Fruit fly (Drosophila melanogaster) whole organism, embryonic: ENCODE results near the gene CG4658.

ENCODE experiments used
- CG12236 ChIP-seq: fragments of 200-800 bp; sonication (Bioruptor generic); optimal IDR thresholded peaks from 2 replicates; lab custom pipeline; 2016; ENCODE audit warnings: missing biosample characterization, missing genetic modification characterization
- CG32532 ChIP-seq: fragments of 200-800 bp; sonication (Bioruptor generic); IDR thresholded peaks from 2 replicates; pipeline ENCODE4 v1.3.6; 2022; ENCODE audit warnings: missing biosample characterization, missing genetic modification characterization
- CG3838 ChIP-seq: fragments of 200-800 bp; sonication (Bioruptor generic); optimal IDR thresholded peaks from 3 replicates; lab custom pipeline; 2016; ENCODE audit warnings: missing biosample characterization, missing genetic modification characterization
- CG6683 ChIP-seq: fragments of 200-800 bp; sonication (Bioruptor generic); optimal IDR thresholded peaks from 2 replicates; lab custom pipeline; 2017; ENCODE audit warnings: missing biosample characterization, mild to moderate bottlenecking, missing genetic modification characterization, missing genetic modification reagents
- CG6765 ChIP-seq: fragments of 200-800 bp; sonication (Bioruptor generic); optimal IDR thresholded peaks from 3 replicates; lab custom pipeline; 2017; ENCODE audit warnings: missing biosample characterization, mild to moderate bottlenecking, missing genetic modification characterization
- CG9215 ChIP-seq: fragments of 200-800 bp; sonication (Bioruptor generic); IDR thresholded peaks from 2 replicates; pipeline ENCODE4 v1.3.6; 2022; ENCODE audit warnings: missing biosample characterization, missing genetic modification characterization
- Dll ChIP-seq: fragments of 200-800 bp; sonication (Bioruptor generic); IDR thresholded peaks from 4 replicates; pipeline ENCODE4 v1.3.6; 2022; ENCODE audit warnings: missing biosample characterization, missing genetic modification characterization; ENCODE audit not compliant: partially characterized antibody
- HLH4C ChIP-seq: fragments of 200-800 bp; sonication (Bioruptor generic); IDR thresholded peaks from 3 replicates; pipeline ENCODE4 v1.3.6; 2022; ENCODE audit warnings: missing biosample characterization, missing genetic modification characterization; ENCODE audit not compliant: partially characterized antibody
- Kr ChIP-seq: fragments of 200-800 bp; sonication (Bioruptor generic); optimal IDR thresholded peaks from 2 replicates; lab custom pipeline; 2017; ENCODE audit warnings: missing biosample characterization, mild to moderate bottlenecking, missing genetic modification characterization
- Nf-YA ChIP-seq: fragments of 200-800 bp; sonication (Bioruptor generic); IDR thresholded peaks from 2 replicates; pipeline ENCODE4 v1.3.6; 2022; ENCODE audit warnings: missing biosample characterization, missing genetic modification characterization
- Opbp ChIP-seq: fragments of 200-800 bp; sonication (Bioruptor generic); IDR thresholded peaks from 3 replicates; pipeline ENCODE4 v1.3.6; 2022; ENCODE audit warnings: missing biosample characterization, missing genetic modification characterization; ENCODE audit not compliant: partially characterized antibody
- amos ChIP-seq: fragments of 200-800 bp; sonication (Bioruptor generic); IDR thresholded peaks from 2 replicates; pipeline ENCODE4 v1.3.6; 2022; ENCODE audit warnings: missing biosample characterization, missing genetic modification characterization; ENCODE audit not compliant: partially characterized antibody
- bbx ChIP-seq: fragments of 200-800 bp; sonication (Bioruptor generic); IDR thresholded peaks from 2 replicates; pipeline ENCODE4 v1.3.6; 2022; ENCODE audit warnings: missing biosample characterization, missing genetic modification characterization; ENCODE audit not compliant: partially characterized antibody
- dati ChIP-seq: fragments of 200-800 bp; sonication (Bioruptor generic); IDR thresholded peaks from 2 replicates; pipeline ENCODE4 v1.3.6; 2022; ENCODE audit warnings: missing biosample characterization, missing genetic modification characterization
- fru ChIP-seq: fragments of >200 bp; optimal IDR thresholded peaks from 2 replicates; lab custom pipeline; 2017
- insv ChIP-seq, 2 experiments: fragments of 200-800 bp; sonication (Bioruptor generic); optimal IDR thresholded peaks; 3 replicates each; lab custom pipeline; 2016 to 2018; ENCODE audit warnings: missing biosample characterization in 2 of 2, missing genetic modification characterization in 2 of 2
- onecut ChIP-seq: fragments of 200-800 bp; sonication (Bioruptor generic); IDR thresholded peaks from 2 replicates; pipeline ENCODE4 v1.3.6; 2022; ENCODE audit warnings: missing biosample characterization, missing genetic modification characterization
- pum ChIP-seq: fragments of 200-800 bp; sonication (Bioruptor generic); optimal IDR thresholded peaks from 2 replicates; lab custom pipeline; 2016; ENCODE audit warnings: missing biosample characterization, missing genetic modification characterization
- salm ChIP-seq: fragments of 200-800 bp; sonication (Bioruptor generic); optimal IDR thresholded peaks from 2 replicates; lab custom pipeline; 2018; ENCODE audit warnings: missing biosample characterization, mild to moderate bottlenecking, missing genetic modification characterization
- seq ChIP-seq: fragments of 200-800 bp; sonication (Bioruptor generic); IDR thresholded peaks from 2 replicates; pipeline ENCODE4 v1.3.6; 2022; ENCODE audit warnings: missing biosample characterization, missing genetic modification characterization
- vnd ChIP-seq: fragments of 200-800 bp; sonication (Bioruptor generic); IDR thresholded peaks from 3 replicates; pipeline ENCODE4 v1.3.6; 2022; ENCODE audit warnings: missing biosample characterization, missing genetic modification characterization; ENCODE audit not compliant: partially characterized antibody
- zen2 ChIP-seq: fragments of 200-800 bp; sonication (Bioruptor generic); IDR thresholded peaks from 3 replicates; pipeline ENCODE4 v1.3.6; 2022; ENCODE audit warnings: missing biosample characterization, missing genetic modification characterization; ENCODE audit not compliant: partially characterized antibody
- zf30C ChIP-seq: fragments of 200-800 bp; sonication (Bioruptor generic); optimal IDR thresholded peaks from 3 replicates; lab custom pipeline; 2018; ENCODE audit warnings: missing biosample characterization, mild to moderate bottlenecking, missing genetic modification characterization

Gene CG4658

dm6 chr2L:10009293-10009695 is 52.4 kb downstream of the CG4658 start, which contains the start of gene Trp1 (continued):
- peak; percentile 99 for TF ChIP-seq amos (GFP tag; lab: Robert Waterston, UW)
- TF ChIP-seq CG9215 (GFP tag; lab: Robert Waterston, UW): no peak
- TF ChIP-seq Opbp (GFP tag; lab: Robert Waterston, UW): peak; percentile 97
- peak; percentile 92 for TF ChIP-seq Dll
- TF ChIP-seq zen2 (GFP tag; lab: Robert Waterston, UW): peak; percentile 90; the same call in 2 of the 3 replicates
- no peak for TF ChIP-seq dati
- TF ChIP-seq CG32532 (GFP tag; lab: Robert Waterston, UW): peak; percentile 11; the same call in 1 of the 2 replicates
- no peak for TF ChIP-seq CG6765 (GFP tag; lab: Kevin White, UChicago)
- no peak for TF ChIP-seq CG12236 (GFP tag; lab: Kevin White, UChicago)
- peak; percentile 98 for TF ChIP-seq bbx (GFP tag; lab: Robert Waterston, UW)
- no peak for TF ChIP-seq salm (tag; lab: Kevin White, UChicago)
- no peak for TF ChIP-seq Kr (GFP tag; lab: Kevin White, UChicago)
- no peak for TF ChIP-seq CG6683 (GFP tag; lab: Kevin White, UChicago)
- TF ChIP-seq Nf-YA (GFP tag; lab: Robert Waterston, UW): no peak
- peak; percentile 87 for TF ChIP-seq HLH4C (GFP tag; lab: Robert Waterston, UW)
- TF ChIP-seq CG3838 (GFP tag; lab: Kevin White, UChicago): no peak
- no peak for TF ChIP-seq pum
- TF ChIP-seq zf30C (GFP tag; lab: Kevin White, UChicago): no peak
- TF ChIP-seq insv (GFP tag; optimal IDR thresholded peaks at IDR 0.05; lab: Kevin White, UChicago): peak in 1 of 2 experiments; percentile 64
- peak; percentile 94 for TF ChIP-seq vnd
- no peak for TF ChIP-seq fru
- TF ChIP-seq onecut (GFP tag; lab: Robert Waterston, UW): peak; percentile 19; the same call in 1 of the 2 replicates
- no peak for TF ChIP-seq seq (GFP tag; lab: Robert Waterston, UW)
